Fruit fly (Drosophila melanogaster): Measurements from ENCODE around the gene Ssdp.

The Ssdp gene

DNA sequence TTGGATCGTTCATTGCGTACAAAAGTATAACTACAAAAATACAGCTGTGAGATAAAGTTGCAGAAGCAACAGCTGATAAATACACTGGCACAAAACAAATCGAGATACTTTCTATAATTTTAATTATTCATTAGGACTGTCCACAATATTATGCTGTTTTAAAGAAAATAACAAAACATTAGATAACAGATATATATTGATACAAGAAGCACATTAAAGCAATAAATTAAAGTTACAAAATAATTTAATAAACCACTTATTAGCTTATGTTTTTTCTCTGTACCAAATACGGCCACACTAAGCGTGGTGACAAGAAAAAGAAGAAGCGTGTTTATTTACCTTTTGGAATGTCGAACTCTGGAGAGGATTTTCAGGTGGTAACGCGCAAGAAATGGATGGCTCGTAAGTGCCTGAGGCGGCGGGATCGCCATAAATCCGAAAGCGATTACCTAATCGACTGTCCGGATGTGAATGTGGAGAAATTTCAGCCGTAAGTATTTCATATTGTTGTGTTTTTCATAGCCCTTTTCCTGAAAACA, 20.9 kb upstream of the Ssdp start, which contains the start of the genes CG7988 and CG7183 (continued):
- TF ChIP-seq cwo (GFP tag; optimal IDR thresholded peaks at IDR 0.05) (peak; percentile 90), CG9817 (tag; optimal IDR thresholded peaks at IDR 0.05) (peak; percentile 98), gsb-n (tag; optimal IDR thresholded peaks at IDR 0.05) (peak; percentile 99), exex (tag; optimal IDR thresholded peaks at IDR 0.05) (peak; percentile 82), wor (GFP tag; IDR thresholded peaks at IDR 0.05) (peak; percentile 97), fd3F (GFP tag; optimal IDR thresholded peaks at IDR 0.05) (peak; percentile 98), Trl (optimal IDR thresholded peaks at IDR 0.05) (no peak), Trl (GFP tag; optimal IDR thresholded peaks at IDR 0.05) (peak; percentile 95), MBD-R2 (GFP tag; IDR thresholded peaks at IDR 0.05) (peak; percentile 99), CG14710 (tag; optimal IDR thresholded peaks at IDR 0.05) (peak; percentile 98), sd (tag; optimal IDR thresholded peaks at IDR 0.05) (peak; percentile 99), trh (GFP tag; optimal IDR thresholded peaks at IDR 0.05) (peak; percentile 95), ci (GFP tag; IDR thresholded peaks at IDR 0.05) (peak; percentile 97), grn (GFP tag; optimal IDR thresholded peaks at IDR 0.05) (no peak), CG7357 (GFP tag; IDR thresholded peaks at IDR 0.05) (peak; percentile 95), bab2 (GFP tag; optimal IDR thresholded peaks at IDR 0.05) (peak; percentile 98), CG6765 (GFP tag; optimal IDR thresholded peaks at IDR 0.05) (peak; percentile 87), peb (GFP tag; IDR thresholded peaks at IDR 0.05) (peak; percentile 98), zfh1 (GFP tag; IDR thresholded peaks at IDR 0.05) (peak; percentile 99), nau (GFP tag; optimal IDR thresholded peaks at IDR 0.05) (no peak), Sin3A (optimal IDR thresholded peaks at IDR 0.05) (peak; percentile 14), CG18764 (GFP tag; optimal IDR thresholded peaks at IDR 0.05) (peak; percentile 96), usp (GFP tag; optimal IDR thresholded peaks at IDR 0.05) (no peak), CG3838 (GFP tag; optimal IDR thresholded peaks at IDR 0.05) (peak; percentile 94), fd64A (GFP tag; optimal IDR thresholded peaks at IDR 0.05) (peak; percentile 60), tna (GFP tag; IDR thresholded peaks at IDR 0.05; ENCODE audit: partially characterized antibody) (no peak), Stat92E (GFP tag; optimal IDR thresholded peaks at IDR 0.05) (peak in 1 of 3 experiments; percentile 93), crp (GFP tag; optimal IDR thresholded peaks at IDR 0.05) (peak; percentile 98), Taf1 (GFP tag; IDR thresholded peaks at IDR 0.05) (peak; percentile 92), lola (GFP tag; optimal IDR thresholded peaks at IDR 0.05) (peak in 1 of 3 experiments; percentile 99), psq (GFP tag; optimal IDR thresholded peaks at IDR 0.05) (peak; percentile 92), CG32772 (GFP tag; IDR thresholded peaks at IDR 0.05) (peak; percentile 99), Gsc (GFP tag; IDR thresholded peaks at IDR 0.05) (peak; percentile 95), CG2120 (GFP tag; optimal IDR thresholded peaks at IDR 0.05) (peak; percentile 98), ranshi (GFP tag; IDR thresholded peaks at IDR 0.05) (peak; percentile 99), Nf-YB (GFP tag; optimal IDR thresholded peaks at IDR 0.05) (peak; percentile 89), ken (GFP tag; IDR thresholded peaks at IDR 0.05) (peak; percentile 96), CG31441 (GFP tag; IDR thresholded peaks at IDR 0.05) (peak; percentile 97), az2 (GFP tag; optimal IDR thresholded peaks at IDR 0.05) (peak; percentile 99), CG10979 (tag; optimal IDR thresholded peaks at IDR 0.05) (peak; percentile 98), pros (GFP tag; optimal IDR thresholded peaks at IDR 0.05) (peak; percentile 47), bigmax (GFP tag; optimal IDR thresholded peaks at IDR 0.05) (peak; percentile 29), dmrt11E (tag; optimal IDR thresholded peaks at IDR 0.05) (peak; percentile 99), CG30020 (tag; optimal IDR thresholded peaks at IDR 0.05) (peak; percentile 89), tup (GFP tag; optimal IDR thresholded peaks at IDR 0.05) (peak; percentile 90), Scr (GFP tag; IDR thresholded peaks at IDR 0.05; ENCODE audit: partially characterized antibody) (peak; percentile 23; the same call in 1 of the 2 replicates), sug (tag; optimal IDR thresholded peaks at IDR 0.05) (peak; percentile 96), crc (GFP tag; optimal IDR thresholded peaks at IDR 0.05) (peak; percentile 90), unc-4 (GFP tag; IDR thresholded peaks at IDR 0.05; ENCODE audit: partially characterized antibody) (peak; percentile 20; the same call in 1 of the 2 replicates), Spps (tag; optimal IDR thresholded peaks at IDR 0.05) (peak; percentile 98)

Measured in whole organism, embryonic.